Worm (Caenorhabditis elegans) whole organism, midembryonic: ENCODE results near the gene C33A12.4.

Source experiments
- T22C8.4 ChIP-seq: fragments of 200-800 bp; sonication (Bioruptor generic); IDR thresholded peaks from 2 replicates; pipeline ENCODE4 v1.3.6; 2022; ENCODE audit warnings: missing genetic modification characterization, missing compliant biosample characterization
- cog-1 ChIP-seq: sonication (generic microtip); optimal IDR thresholded peaks from 2 replicates; lab custom pipeline; 2016; ENCODE audit warnings: missing genetic modification characterization, missing compliant biosample characterization
- flt-1 ChIP-seq: fragments of 200-800 bp; sonication (Bioruptor generic); IDR thresholded peaks from 2 replicates; pipeline ENCODE4 v1.3.6; 2022; ENCODE audit warnings: missing genetic modification characterization, missing compliant biosample characterization
- klf-2 ChIP-seq: fragments of 200-800 bp; sonication (Bioruptor generic); conservative IDR thresholded peaks from 2 replicates; pipeline ENCODE4 v1.3.6; 2022; ENCODE audit warnings: missing genetic modification reagents, missing genetic modification characterization, missing compliant biosample characterization
- ref-1 ChIP-seq: fragments of 200-800 bp; sonication (Bioruptor generic); conservative IDR thresholded peaks from 2 replicates; pipeline ENCODE4 v1.3.6; 2022; ENCODE audit warnings: missing genetic modification reagents, missing genetic modification characterization, missing compliant biosample characterization
- tab-1 ChIP-seq: fragments of 200-800 bp; sonication (Bioruptor generic); IDR thresholded peaks from 2 replicates; pipeline ENCODE4 v1.3.6; 2022; ENCODE audit warnings: missing genetic modification characterization, missing compliant biosample characterization
- ztf-23 ChIP-seq: fragments of 200-800 bp; sonication (Bioruptor generic); IDR thresholded peaks from 2 replicates; pipeline ENCODE4 v1.3.6; 2022; ENCODE audit warnings: missing genetic modification reagents, missing genetic modification characterization, missing compliant biosample characterization
- ztf-29 ChIP-seq: fragments of 200-800 bp; sonication (Bioruptor generic); IDR thresholded peaks from 2 replicates; pipeline ENCODE4 v1.3.6; 2022; ENCODE audit warnings: missing genetic modification reagents, missing genetic modification characterization, missing compliant biosample characterization

DNA sequence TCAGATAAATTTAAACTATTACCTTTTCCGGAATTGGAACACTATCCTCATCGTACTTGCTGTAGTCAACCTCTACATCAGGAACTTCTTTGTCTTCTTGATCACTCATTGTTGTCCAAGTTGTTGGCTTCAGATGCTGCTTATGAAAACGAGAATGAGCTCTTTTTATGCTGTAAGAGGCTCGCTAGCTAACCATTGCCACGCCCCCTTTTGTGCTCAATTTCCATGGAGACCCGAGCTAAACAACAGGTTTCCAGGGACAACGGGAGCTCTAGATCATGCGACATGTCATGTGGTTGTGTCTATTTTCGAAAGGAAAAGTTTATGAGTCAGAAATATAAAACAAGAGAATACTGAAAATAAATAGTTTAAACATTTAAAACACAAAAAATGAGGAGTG, at the start of gene C33A12.4:
- TF ChIP-seq ref-1 (GFP tag; lab: Robert Waterston, UW) (no peak), klf-2 (GFP tag; lab: Robert Waterston, UW) (no peak), ztf-23 (no peak), ztf-29 (no peak), T22C8.4 (GFP tag; lab: Robert Waterston, UW) (no peak), cog-1 (tag; lab: Kevin White, UChicago) (no peak), flt-1 (GFP tag; lab: Robert Waterston, UW) (no peak), tab-1 (GFP tag; lab: Robert Waterston, UW) (no peak)
